Worm (Caenorhabditis elegans) whole organism, mixed stage, embryonic: Measurements from ENCODE around the gene W09C2.10.

ENCODE experiments used
- blmp-1 ChIP-seq: fragments of 150-350 bp; optimal IDR thresholded peaks from 2 replicates; lab custom pipeline; 2014; ENCODE audit warnings: missing biosample characterization, missing genetic modification characterization
- elt-1 ChIP-seq: sonication (generic microtip); optimal IDR thresholded peaks from 2 replicates; lab custom pipeline; 2017; ENCODE audit warnings: missing genetic modification characterization, mild to moderate bottlenecking, missing compliant biosample characterization, antibody characterized with exemption, moderate library complexity, borderline replicate concordance; ENCODE audit not compliant: insufficient read depth
- elt-3 ChIP-seq: fragments of 150-350 bp; optimal IDR thresholded peaks from 2 replicates; lab custom pipeline; 2014; ENCODE audit warnings: missing biosample characterization, missing genetic modification characterization
- lin-13 ChIP-seq: fragments of 150-350 bp; optimal IDR thresholded peaks from 2 replicates; lab custom pipeline; 2014; ENCODE audit warnings: missing biosample characterization, missing genetic modification characterization
- lsy-2 ChIP-seq: fragments of 150-350 bp; optimal IDR thresholded peaks from 2 replicates; lab custom pipeline; 2014; ENCODE audit warnings: missing biosample characterization, missing genetic modification characterization
- nhr-237 ChIP-seq: fragments of 150-350 bp; optimal IDR thresholded peaks from 2 replicates; lab custom pipeline; 2014; ENCODE audit warnings: missing biosample characterization, missing genetic modification characterization
- nhr-28 ChIP-seq: fragments of 150-350 bp; optimal IDR thresholded peaks from 2 replicates; lab custom pipeline; 2014; ENCODE audit warnings: missing biosample characterization, missing genetic modification characterization
- pha-4 ChIP-seq: fragments of 150-350 bp; optimal IDR thresholded peaks from 2 replicates; lab custom pipeline; 2018; ENCODE audit warnings: missing biosample characterization, missing genetic modification reagents, missing genetic modification characterization
- snpc-4 ChIP-seq: fragments of 150-350 bp; optimal IDR thresholded peaks from 2 replicates; lab custom pipeline; 2014; ENCODE audit warnings: missing biosample characterization, missing genetic modification characterization
- sptf-1 ChIP-seq: sonication (generic microtip); optimal IDR thresholded peaks from 2 replicates; lab custom pipeline; 2017; ENCODE audit warnings: mild to moderate bottlenecking, missing genetic modification characterization, moderate library complexity, missing compliant biosample characterization
- tbx-8 ChIP-seq: fragments of 200-800 bp; sonication (Bioruptor generic); optimal IDR thresholded peaks from 2 replicates; lab custom pipeline; 2018; ENCODE audit warnings: mild to moderate bottlenecking, missing genetic modification characterization, moderate library complexity, missing compliant biosample characterization
- ztf-11 ChIP-seq: fragments of 150-350 bp; optimal IDR thresholded peaks from 2 replicates; lab custom pipeline; 2014; ENCODE audit warnings: missing biosample characterization, missing genetic modification characterization

DNA sequence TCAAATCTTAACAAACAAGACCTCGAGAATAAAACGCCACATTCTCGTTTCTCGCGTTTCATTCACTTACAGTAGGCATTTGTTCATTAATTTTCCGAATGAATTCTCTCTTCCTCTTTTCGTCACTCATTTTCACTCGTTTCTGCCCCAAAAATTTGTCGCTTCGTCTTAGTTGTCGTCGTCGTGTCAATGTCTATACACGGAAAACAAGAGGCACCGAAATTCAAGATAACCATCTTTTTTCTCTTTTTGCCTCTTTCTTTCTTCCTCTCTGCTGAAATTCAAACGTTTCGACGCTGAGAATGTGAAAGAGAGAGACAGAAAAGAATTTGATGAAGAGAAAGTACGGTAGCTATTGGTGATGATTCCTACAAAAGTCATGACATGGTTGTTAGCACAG lies 6.9 kb downstream of the W09C2.10 start:
- TF ChIP-seq snpc-4 = no peak
- no peak for TF ChIP-seq lin-13
- no peak for TF ChIP-seq elt-3 (tag; lab: Kevin White, UChicago)
- no peak for TF ChIP-seq blmp-1 (tag; lab: Kevin White, UChicago)
- TF ChIP-seq lsy-2 (tag; lab: Kevin White, UChicago) = no peak
- TF ChIP-seq tbx-8 (GFP tag; lab: Kevin White, UChicago) = no peak
- no peak for TF ChIP-seq nhr-237 (tag; lab: Kevin White, UChicago)
- TF ChIP-seq nhr-28 (tag; lab: Kevin White, UChicago) = no peak
- TF ChIP-seq pha-4 (tag; lab: Kevin White, UChicago) = no peak
- TF ChIP-seq sptf-1 (tag; lab: Kevin White, UChicago) = no peak
- TF ChIP-seq ztf-11 (tag; lab: Kevin White, UChicago) = no peak
- peak; percentile 89 for TF ChIP-seq elt-1
